Worm (Caenorhabditis elegans): ENCODE data around the gene ztf-29.

Gene ztf-29

DNA sequence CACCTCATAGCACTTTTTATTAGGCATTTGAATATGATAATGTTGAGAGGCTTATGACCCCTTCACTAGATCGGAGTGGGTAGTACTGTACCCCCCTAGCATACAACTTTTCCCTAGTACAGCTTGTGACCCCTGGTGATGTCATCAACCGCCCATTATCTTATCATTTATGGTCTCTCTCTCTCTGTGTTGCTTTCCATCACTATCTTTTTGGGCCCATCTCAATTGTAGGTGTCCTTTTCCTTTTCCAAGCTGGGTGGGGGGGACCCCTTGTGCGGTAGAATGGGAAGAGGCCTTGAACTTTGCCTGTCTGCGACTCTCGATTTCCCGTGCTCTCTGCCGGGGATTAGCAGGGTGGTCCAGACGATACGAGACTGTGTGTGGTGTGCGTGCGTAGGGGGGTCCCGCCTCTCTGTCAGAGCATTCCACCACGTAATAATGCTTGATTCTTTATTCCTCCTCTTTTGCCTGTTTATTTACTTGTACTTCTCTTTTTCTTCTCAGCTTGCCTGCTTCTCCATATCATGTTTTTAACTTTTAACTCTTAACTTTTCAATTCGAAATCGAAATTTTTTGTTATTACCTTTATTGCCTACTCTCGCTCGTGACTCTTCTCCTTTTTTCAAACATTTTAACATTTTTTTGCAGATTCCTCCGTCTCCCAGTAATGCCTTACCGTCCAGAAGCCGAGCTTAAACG lies at the start of gene ztf-29:
ztf-29 (plus strand) TSS at position 649 of the 699 bp plus-strand sequence.
- TF ChIP-seq W03F9.2 (tag; optimal IDR thresholded peaks at IDR 0.05) (no peak), dao-5 (tag; optimal IDR thresholded peaks at IDR 0.05) (no peak), him-1 (tag; optimal IDR thresholded peaks at IDR 0.05) (no peak)

DNA sequence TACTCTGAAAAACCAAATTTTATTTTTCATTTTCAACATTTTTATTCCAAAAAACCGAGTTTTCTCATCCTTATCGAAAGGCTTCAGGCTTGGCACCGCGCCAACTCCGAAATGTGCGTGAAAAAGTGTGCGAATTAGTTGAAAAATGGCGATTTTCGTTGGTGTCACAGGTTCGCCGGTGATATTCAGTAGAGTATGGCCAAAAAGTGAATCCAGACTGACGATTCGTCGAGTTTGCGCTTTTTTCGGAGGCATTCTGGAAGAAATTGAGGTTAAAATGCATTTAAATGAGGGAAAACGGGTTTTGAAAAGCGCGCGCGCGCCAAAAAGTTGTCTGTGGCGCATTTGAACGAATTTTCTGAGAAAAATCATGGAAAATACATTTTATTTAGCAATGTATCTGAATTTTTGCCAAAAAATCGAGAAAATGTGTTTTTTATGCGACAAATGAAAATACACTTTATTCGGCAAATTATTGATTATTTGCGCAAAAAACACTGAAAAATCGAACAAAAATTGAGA lies 37.4 kb upstream of the ztf-29 start, which contains the start of the genes Y66D12A.16 and such-1:
Y66D12A.16 (plus strand) TSS at position 51 of the 522 bp plus-strand sequence.
such-1 (minus strand) TSS at position 256 of the 522 bp plus-strand sequence.
- no peak for TF ChIP-seq W03F9.2 (tag; optimal IDR thresholded peaks at IDR 0.05)
- TF ChIP-seq him-1 (tag; optimal IDR thresholded peaks at IDR 0.05), result no peak
- TF ChIP-seq dao-5 (tag; optimal IDR thresholded peaks at IDR 0.05), result no peak

DNA sequence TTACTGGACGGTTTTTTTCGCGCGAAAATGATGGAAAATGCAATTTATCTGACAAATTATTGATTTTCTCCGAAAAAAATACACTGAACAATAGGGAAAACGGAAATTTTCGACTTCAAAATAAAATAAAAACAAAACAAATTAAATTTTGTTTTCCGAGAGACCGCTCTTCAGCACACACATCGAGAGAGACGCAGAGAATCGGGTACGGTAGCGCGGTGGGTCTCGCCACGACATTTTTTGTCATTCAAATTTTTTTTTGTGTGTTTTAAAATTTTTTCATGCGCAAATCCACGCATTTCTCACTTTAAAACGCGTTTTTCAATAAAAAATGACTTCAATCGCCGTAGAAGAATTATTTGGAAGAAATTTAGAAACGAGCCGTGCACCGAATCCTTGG lies 36.9 kb upstream of the ztf-29 start:
- TF ChIP-seq W03F9.2 (tag; optimal IDR thresholded peaks at IDR 0.05), result peak; percentile 58
- TF ChIP-seq him-1 (tag; optimal IDR thresholded peaks at IDR 0.05), result no peak
- TF ChIP-seq dao-5 (tag; optimal IDR thresholded peaks at IDR 0.05), result no peak

DNA sequence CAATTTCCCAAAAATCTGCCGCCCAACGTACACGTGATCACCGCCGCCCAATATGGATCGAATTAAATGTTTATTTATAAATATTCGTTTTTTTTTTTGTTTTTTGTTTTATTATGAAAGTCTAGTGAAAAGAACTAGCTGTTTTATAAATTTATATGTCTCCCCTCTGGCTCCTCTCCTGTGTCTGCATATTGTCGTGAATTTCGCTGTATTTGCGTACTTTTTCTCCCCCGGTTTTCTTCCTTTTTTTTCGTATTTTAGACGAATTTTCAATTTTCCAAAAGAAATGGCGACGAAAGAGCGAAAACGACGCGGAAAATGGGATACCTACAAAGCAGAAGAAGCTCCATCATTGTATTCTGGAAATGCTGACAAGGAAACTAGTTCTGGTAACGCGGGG lies 34.6 kb upstream of the ztf-29 start, which contains the start of gene xpb-1:
xpb-1 (plus strand) TSS at position 262 of the 400 bp plus-strand sequence.
- no peak for TF ChIP-seq dao-5 (tag; optimal IDR thresholded peaks at IDR 0.05)
- peak; percentile 3 for TF ChIP-seq W03F9.2 (tag; optimal IDR thresholded peaks at IDR 0.05)
- no peak for TF ChIP-seq him-1 (tag; optimal IDR thresholded peaks at IDR 0.05)

DNA sequence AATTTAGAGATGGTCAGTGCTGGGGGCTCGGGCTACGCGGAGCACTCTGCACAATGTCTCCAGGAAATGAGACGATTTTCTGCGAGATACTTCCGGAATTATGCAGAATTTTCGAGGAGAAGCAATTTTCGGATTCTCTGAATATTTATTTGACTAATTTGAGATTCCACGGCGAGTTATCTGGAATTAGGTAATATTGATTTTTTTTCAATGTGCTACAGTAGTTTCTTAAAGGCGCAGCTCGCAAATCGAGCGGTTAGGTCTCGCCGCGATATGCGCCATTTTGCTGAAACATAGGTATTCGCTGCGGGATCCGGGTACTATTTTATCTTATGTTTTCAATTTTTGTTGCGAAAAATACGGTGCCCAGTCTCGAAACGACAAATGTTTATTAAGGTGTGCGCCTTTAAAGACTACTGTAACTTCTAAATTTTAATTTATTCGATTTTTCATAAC lies 26.3 kb upstream of the ztf-29 start, which contains the start of gene nrps-1:
nrps-1 (plus strand) TSS at position 51 of the 456 bp plus-strand sequence.
- no peak for TF ChIP-seq W03F9.2 (tag; optimal IDR thresholded peaks at IDR 0.05)
- TF ChIP-seq him-1 (tag; optimal IDR thresholded peaks at IDR 0.05), result no peak
- no peak for TF ChIP-seq dao-5 (tag; optimal IDR thresholded peaks at IDR 0.05)

DNA sequence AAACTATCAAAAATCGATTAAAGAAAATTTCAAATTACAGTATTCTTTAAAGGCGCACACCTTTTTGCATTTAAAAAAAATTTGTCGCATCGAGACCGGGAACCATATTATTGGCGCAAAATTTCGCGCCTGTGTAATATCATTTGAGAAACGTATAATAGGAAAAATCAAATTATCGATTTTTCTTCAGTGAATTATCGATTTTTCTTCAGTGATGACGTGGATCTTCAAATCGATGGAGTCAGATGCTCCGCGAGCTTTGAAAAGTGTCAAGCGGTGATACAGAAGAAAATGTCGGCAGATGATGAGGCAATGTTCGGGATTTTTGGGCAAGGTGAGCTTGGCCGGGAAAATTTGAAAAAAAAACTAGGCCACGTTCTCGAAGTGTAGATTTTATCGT lies 25.5 kb upstream of the ztf-29 start:
- TF ChIP-seq him-1 (tag; optimal IDR thresholded peaks at IDR 0.05), result no peak
- TF ChIP-seq dao-5 (tag; optimal IDR thresholded peaks at IDR 0.05), result no peak
- no peak for TF ChIP-seq W03F9.2 (tag; optimal IDR thresholded peaks at IDR 0.05)

DNA sequence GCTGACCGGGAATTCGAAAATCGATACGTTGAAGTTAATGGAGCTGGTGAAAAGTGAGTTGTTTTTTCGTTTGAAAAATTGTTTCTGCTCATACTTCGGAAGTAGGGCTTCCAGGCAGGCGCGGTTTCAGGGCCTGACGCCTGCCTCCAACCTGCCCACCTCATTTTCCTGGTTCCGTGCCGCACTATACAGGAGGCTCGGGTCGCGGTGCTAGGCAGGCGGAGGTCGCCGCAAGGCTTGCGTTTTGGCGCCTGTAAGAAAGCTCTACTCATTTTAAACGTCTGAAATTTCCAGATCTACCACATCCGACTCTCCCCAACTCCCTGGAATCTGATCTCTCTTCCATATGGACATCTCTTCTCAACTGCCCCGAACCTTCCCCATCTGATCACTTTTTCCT lies 16.0 kb upstream of the ztf-29 start:
- TF ChIP-seq him-1 (tag; optimal IDR thresholded peaks at IDR 0.05), result no peak
- TF ChIP-seq dao-5 (tag; optimal IDR thresholded peaks at IDR 0.05), result no peak
- TF ChIP-seq W03F9.2 (tag; optimal IDR thresholded peaks at IDR 0.05), result no peak

DNA sequence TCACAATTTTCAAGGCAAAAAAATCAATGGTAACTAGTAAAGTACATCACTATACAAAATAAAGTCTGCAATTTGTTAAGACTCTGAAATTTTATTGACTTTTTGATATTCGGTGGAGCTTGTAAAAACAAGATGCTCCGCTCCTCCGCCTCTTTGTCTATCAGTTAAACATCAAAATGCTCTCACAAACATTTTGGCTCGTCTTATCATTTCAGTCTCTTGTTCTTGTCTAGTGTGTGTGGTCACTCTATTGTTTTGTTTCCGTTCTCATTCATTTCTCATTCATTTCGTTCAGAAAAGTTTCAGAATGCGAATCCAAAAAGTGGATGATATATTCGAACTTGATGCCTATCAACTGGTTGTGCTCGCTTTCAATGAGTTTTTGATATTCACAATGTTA lies 12.9 kb upstream of the ztf-29 start, which contains the start of gene Y66D12A.13:
Y66D12A.13 (plus strand) TSS at position 301 of the 400 bp plus-strand sequence.
- TF ChIP-seq W03F9.2 (tag; optimal IDR thresholded peaks at IDR 0.05) (no peak), him-1 (tag; optimal IDR thresholded peaks at IDR 0.05) (no peak), dao-5 (tag; optimal IDR thresholded peaks at IDR 0.05) (no peak)

DNA sequence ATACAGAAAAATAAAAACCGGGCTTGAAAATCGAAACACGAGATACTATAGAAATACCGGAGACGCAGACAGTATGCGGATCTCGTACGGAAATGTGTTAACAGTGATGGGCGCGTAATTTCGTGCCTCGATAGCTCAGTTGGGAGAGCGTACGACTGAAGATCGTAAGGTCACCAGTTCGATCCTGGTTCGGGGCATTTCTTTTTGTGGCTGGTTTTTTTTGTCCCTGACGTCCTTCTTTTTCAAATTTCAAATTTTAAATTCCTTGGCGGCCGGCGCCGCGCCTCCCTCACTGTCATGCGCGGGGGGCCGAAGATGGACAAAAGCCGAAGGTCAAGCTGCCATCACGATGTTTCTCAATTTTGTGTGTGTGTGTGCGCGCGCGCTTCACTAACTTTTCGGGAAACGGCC lies 6.2 kb upstream of the ztf-29 start:
- TF ChIP-seq him-1 (tag; optimal IDR thresholded peaks at IDR 0.05) (no peak), dao-5 (tag; optimal IDR thresholded peaks at IDR 0.05) (no peak), W03F9.2 (tag; optimal IDR thresholded peaks at IDR 0.05) (no peak)

DNA sequence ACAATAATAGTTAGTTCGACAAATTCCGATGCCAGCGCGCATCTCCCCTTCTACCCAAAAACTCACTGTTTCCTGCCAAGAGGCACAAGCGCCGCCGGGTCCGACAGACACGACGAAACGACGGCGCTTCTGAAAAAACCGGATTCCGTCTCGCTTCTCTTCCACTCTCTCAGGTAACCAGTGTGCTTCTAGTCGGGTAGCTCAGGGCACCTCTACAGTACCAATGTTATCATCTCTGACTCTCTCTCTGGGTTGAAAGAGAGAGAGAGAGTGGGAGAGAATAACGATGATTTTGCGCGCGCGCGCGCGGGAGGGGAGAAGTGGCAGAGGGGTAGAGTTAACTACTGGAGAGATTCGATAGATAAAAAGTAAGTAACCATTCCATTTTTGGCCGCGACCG lies 4.1 kb upstream of the ztf-29 start:
- no peak for TF ChIP-seq W03F9.2 (tag; optimal IDR thresholded peaks at IDR 0.05)
- TF ChIP-seq dao-5 (tag; optimal IDR thresholded peaks at IDR 0.05), result no peak
- TF ChIP-seq him-1 (tag; optimal IDR thresholded peaks at IDR 0.05), result no peak

DNA sequence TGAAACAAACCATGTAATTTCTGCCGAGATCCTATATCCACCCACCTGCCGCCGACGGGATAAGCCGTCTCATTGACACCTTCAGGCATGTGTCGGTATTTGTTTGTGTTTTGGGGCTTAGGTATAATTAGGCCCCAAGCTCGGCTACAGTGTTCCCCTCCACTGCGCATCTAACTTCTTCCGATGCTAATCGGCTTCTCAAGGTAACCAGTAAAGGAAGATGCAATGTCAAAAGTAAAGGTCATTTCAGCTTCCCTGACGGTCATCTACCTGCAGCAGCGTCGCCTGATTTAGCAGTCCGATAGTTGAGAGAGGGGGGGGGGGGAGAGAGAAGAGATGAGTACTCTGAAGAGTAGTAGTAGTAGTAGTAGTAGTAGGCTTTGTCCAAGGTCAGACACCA lies 2.7 kb upstream of the ztf-29 start:
- TF ChIP-seq W03F9.2 (tag; optimal IDR thresholded peaks at IDR 0.05) (no peak), him-1 (tag; optimal IDR thresholded peaks at IDR 0.05) (no peak), dao-5 (tag; optimal IDR thresholded peaks at IDR 0.05) (no peak)

DNA sequence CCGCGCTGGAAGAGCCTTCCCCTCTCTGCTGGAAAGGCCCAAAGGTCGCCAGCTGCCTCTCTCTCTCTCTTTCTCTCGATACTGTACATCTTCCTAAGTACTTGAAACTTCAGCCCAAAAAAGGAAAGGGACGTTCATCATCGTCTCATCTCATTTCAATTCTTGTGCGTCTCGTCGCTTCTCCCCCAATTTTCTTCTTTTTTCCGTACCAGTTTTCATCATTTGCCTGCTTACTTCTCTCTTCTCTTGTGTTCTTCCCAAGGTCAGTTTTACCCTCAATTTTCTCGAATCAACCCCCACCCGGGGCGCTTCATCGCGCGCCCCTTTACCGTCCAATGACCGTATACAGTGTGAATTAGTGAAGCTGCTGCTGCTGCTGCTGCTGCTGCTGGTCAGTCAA lies 1.3 kb upstream of the ztf-29 start:
- no peak for TF ChIP-seq him-1 (tag; optimal IDR thresholded peaks at IDR 0.05)
- TF ChIP-seq dao-5 (tag; optimal IDR thresholded peaks at IDR 0.05), result no peak
- TF ChIP-seq W03F9.2 (tag; optimal IDR thresholded peaks at IDR 0.05), result no peak

DNA sequence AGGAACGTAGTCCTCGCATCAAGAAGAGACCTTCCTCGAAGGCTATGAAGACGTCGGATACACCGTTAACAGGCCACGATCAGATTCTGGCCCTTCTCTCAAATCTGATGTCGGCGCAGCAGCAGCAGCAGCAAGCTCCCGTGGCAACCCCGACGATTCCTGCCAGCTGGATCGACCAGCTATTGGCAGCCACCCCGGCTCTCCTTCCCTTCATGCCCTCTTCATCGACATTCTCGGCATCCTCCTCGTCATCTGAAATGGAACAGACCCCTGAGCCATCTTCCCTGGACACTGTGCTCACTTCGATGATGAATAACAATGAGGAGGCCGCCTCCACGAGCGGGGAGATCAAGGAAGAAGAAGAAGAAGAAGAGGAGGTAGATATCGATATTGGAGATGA lies 645 bp downstream of the ztf-29 start:
- TF ChIP-seq him-1 (tag; optimal IDR thresholded peaks at IDR 0.05), result no peak
- TF ChIP-seq dao-5 (tag; optimal IDR thresholded peaks at IDR 0.05), result no peak
- no peak for TF ChIP-seq W03F9.2 (tag; optimal IDR thresholded peaks at IDR 0.05)

DNA sequence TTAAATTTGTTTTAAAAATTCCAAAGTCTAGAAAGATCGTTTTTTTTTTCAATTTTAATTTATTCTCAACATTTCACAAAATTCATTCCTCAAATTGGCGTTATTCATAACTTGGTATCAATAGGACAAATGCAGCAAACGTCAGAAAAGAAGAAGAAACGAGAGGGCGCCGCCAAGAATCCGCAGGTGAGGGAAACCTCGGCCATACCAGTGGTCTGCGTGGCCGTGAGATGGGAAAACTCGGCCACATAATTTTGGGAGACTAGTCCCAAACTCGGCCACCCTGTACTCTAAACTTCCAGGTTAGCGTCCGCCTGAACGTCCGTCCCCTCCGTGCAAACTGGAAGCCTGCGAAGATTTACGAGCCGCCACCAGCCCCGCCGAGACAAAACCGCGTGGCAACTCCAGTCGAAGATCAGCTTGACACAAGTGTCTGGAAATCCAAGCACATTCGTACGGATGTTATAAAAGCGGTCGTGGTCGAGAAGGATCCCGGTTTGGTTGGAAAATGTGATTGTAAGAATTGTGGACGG lies 2.5 kb downstream of the ztf-29 start, which contains the start of gene Y66D12A.11:
Y66D12A.11 (plus strand) TSS at position 51 of the 533 bp plus-strand sequence.
- TF ChIP-seq W03F9.2 (tag; optimal IDR thresholded peaks at IDR 0.05) (no peak), dao-5 (tag; optimal IDR thresholded peaks at IDR 0.05) (no peak), him-1 (tag; optimal IDR thresholded peaks at IDR 0.05) (no peak)

All from whole organism, L4/young adult.